Worm (Caenorhabditis elegans): ENCODE data around the gene vit-6.

- no peak for TF ChIP-seq him-1 (tag; optimal IDR thresholded peaks at IDR 0.05)
- no peak for TF ChIP-seq dao-5 (tag; optimal IDR thresholded peaks at IDR 0.05)
- no peak for TF ChIP-seq W03F9.2 (tag; optimal IDR thresholded peaks at IDR 0.05)
These were observed 27.7 kb upstream of the vit-6 start for ce11 chrIV:8233268-8233667.

All from whole organism, L4/young adult.